Worm (Caenorhabditis elegans) whole organism, L4/young adult: ENCODE data around the gene ttr-39.

Experiments used
- W03F9.2 ChIP-seq: fragments of 150-350 bp; optimal IDR thresholded peaks from 2 replicates; lab custom pipeline; 2014; ENCODE audit warnings: missing biosample characterization, missing genetic modification characterization
- dao-5 ChIP-seq: sonication (generic microtip); optimal IDR thresholded peaks from 2 replicates; lab custom pipeline; 2016; ENCODE audit warnings: missing genotype, missing genetic modification characterization, moderate library complexity, missing compliant biosample characterization
- him-1 ChIP-seq: sonication (generic microtip); optimal IDR thresholded peaks from 2 replicates; lab custom pipeline; 2016; ENCODE audit warnings: missing genotype, missing genetic modification reagents, missing genetic modification characterization, missing compliant biosample characterization

DNA sequence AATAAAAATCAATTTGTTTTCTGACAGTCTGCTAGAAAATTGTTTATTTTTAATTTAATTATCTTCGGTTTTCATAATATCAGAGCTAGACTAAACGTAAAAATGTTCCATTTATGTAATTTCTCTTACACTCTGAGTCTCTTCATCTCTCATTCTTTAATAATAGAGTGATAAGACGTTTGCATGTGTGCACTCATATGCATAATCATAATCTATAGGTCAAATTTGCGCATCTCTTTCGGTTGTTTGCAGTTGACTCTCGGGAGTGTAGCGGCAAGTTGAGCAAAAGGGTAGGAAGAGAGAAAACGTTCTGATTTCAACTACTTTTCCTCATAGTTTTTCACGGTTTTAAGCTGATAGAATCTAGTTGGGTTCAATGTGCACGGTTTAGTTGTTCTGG is 23.2 kb downstream of the ttr-39 start:
- TF ChIP-seq dao-5 (tag; lab: Kevin White, UChicago) = no peak
- no peak for TF ChIP-seq him-1 (tag; lab: Kevin White, UChicago)
- no peak for TF ChIP-seq W03F9.2 (tag; lab: Kevin White, UChicago)
